Fruit fly (Drosophila melanogaster): ENCODE results near the gene CG8565.

Gene CG8565

dm6 chrX:15802880-15803650 is 34.6 kb upstream of the CG8565 start (continued):
- TF ChIP-seq CG3847 (GFP tag; IDR thresholded peaks at IDR 0.05), result no peak
- TF ChIP-seq rib (GFP tag; IDR thresholded peaks at IDR 0.05), result no peak
- TF ChIP-seq CG13424 (tag; optimal IDR thresholded peaks at IDR 0.05), result peak; percentile 34
- no peak for TF ChIP-seq Deaf1 (tag; optimal IDR thresholded peaks at IDR 0.05)
- no peak for TF ChIP-seq chif (GFP tag; optimal IDR thresholded peaks at IDR 0.05)
- TF ChIP-seq run (tag; optimal IDR thresholded peaks at IDR 0.05), result no peak
- TF ChIP-seq Adf1 (GFP tag; IDR thresholded peaks at IDR 0.05), result no peak
- TF ChIP-seq CG4424 (GFP tag; optimal IDR thresholded peaks at IDR 0.05), result no peak
- TF ChIP-seq Dek (tag; optimal IDR thresholded peaks at IDR 0.05), result no peak
- 0 out of 2 replicates have a peak, but pooled peaks have one; percentile 3 for TF ChIP-seq ranshi (GFP tag; IDR thresholded peaks at IDR 0.05)
- TF ChIP-seq jumu (GFP tag; optimal IDR thresholded peaks at IDR 0.05), result no peak
- TF ChIP-seq unpg (GFP tag; optimal IDR thresholded peaks at IDR 0.05), result peak; percentile 24
- peak; percentile 76 for TF ChIP-seq CG7357 (GFP tag; IDR thresholded peaks at IDR 0.05)
- no peak for TF ChIP-seq pan (optimal IDR thresholded peaks at IDR 0.05)
- TF ChIP-seq pan (GFP tag; optimal IDR thresholded peaks at IDR 0.05 in 1 of 2, IDR thresholded peaks at IDR 0.05 in 1 of 2), result no peak
- no peak for TF ChIP-seq CTCF (GFP tag; optimal IDR thresholded peaks at IDR 0.05)
- peak; percentile 43 for TF ChIP-seq phol (tag; optimal IDR thresholded peaks at IDR 0.05)
- no peak for TF ChIP-seq CG18619 (GFP tag; optimal IDR thresholded peaks at IDR 0.05)
- peak; percentile 53 for TF ChIP-seq CG17802 (tag; optimal IDR thresholded peaks at IDR 0.05)
- peak; percentile 6 for TF ChIP-seq az2 (GFP tag; optimal IDR thresholded peaks at IDR 0.05)
- no peak for TF ChIP-seq CG4404 (GFP tag; IDR thresholded peaks at IDR 0.05)
- peak; percentile 75 for TF ChIP-seq Nf-YB (GFP tag; optimal IDR thresholded peaks at IDR 0.05)
- TF ChIP-seq stc (GFP tag; IDR thresholded peaks at IDR 0.05), result no peak
- no peak for TF ChIP-seq YL-1 (GFP tag; optimal IDR thresholded peaks at IDR 0.05)
- TF ChIP-seq CG4328 (GFP tag; optimal IDR thresholded peaks at IDR 0.05), result no peak
- TF ChIP-seq Poxn (GFP tag; IDR thresholded peaks at IDR 0.05), result no peak
- peak; percentile 22 for TF ChIP-seq nmo (GFP tag; optimal IDR thresholded peaks at IDR 0.05)
- peak; percentile 70 for TF ChIP-seq HLH4C (GFP tag; IDR thresholded peaks at IDR 0.05; ENCODE audit: partially characterized antibody)
- no peak for TF ChIP-seq B-H1 (GFP tag; IDR thresholded peaks at IDR 0.05)
- TF ChIP-seq CG32532 (GFP tag; IDR thresholded peaks at IDR 0.05), result no peak
- TF ChIP-seq CG7745 (tag; optimal IDR thresholded peaks at IDR 0.05), result no peak
- no peak for TF ChIP-seq Atf-2 (GFP tag; optimal IDR thresholded peaks at IDR 0.05)
- no peak for TF ChIP-seq Nf-YA (GFP tag; IDR thresholded peaks at IDR 0.05)
- TF ChIP-seq oc (tag; optimal IDR thresholded peaks at IDR 0.05), result no peak
- TF ChIP-seq gfzf (GFP tag; optimal IDR thresholded peaks at IDR 0.05), result peak; percentile 38
- no peak for TF ChIP-seq dati (GFP tag; IDR thresholded peaks at IDR 0.05)
- peak; percentile 75 for TF ChIP-seq Bgb (GFP tag; IDR thresholded peaks at IDR 0.05; ENCODE audit: partially characterized antibody)
- no peak for TF ChIP-seq CG10274 (GFP tag; optimal IDR thresholded peaks at IDR 0.05)
- peak; percentile 88; the same call in 2 of the 3 replicates for TF ChIP-seq Opbp (GFP tag; IDR thresholded peaks at IDR 0.05; ENCODE audit: partially characterized antibody)
- no peak for TF ChIP-seq CkIIα-i1 (GFP tag; IDR thresholded peaks at IDR 0.05)
- no peak for TF ChIP-seq fu2 (GFP tag; optimal IDR thresholded peaks at IDR 0.05)
- TF ChIP-seq CG5245 (GFP tag; optimal IDR thresholded peaks at IDR 0.05), result peak; percentile 3
- peak; percentile 31 for TF ChIP-seq CG2712 (tag; optimal IDR thresholded peaks at IDR 0.05)
- peak; percentile 54 for TF ChIP-seq sug (tag; optimal IDR thresholded peaks at IDR 0.05)
- TF ChIP-seq CG17359 (tag; optimal IDR thresholded peaks at IDR 0.05), result no peak
- TF ChIP-seq Sox100B (GFP tag; optimal IDR thresholded peaks at IDR 0.05), result peak; percentile 20
- no peak for TF ChIP-seq CG15479 (GFP tag; optimal IDR thresholded peaks at IDR 0.05)
- no peak for TF ChIP-seq Usf (GFP tag; optimal IDR thresholded peaks at IDR 0.05)
- peak; percentile 21 for TF ChIP-seq gcm (GFP tag; optimal IDR thresholded peaks at IDR 0.05)
- peak; percentile 44 for TF ChIP-seq MBD-R2 (GFP tag; IDR thresholded peaks at IDR 0.05)

All from whole organism, embryonic.